Worm (Caenorhabditis elegans) whole organism, dauer: ENCODE data around the gene Y51B9A.14.

Experiments
- unc-62 ChIP-seq: sonication (generic microtip); optimal IDR thresholded peaks from 2 replicates; lab custom pipeline; 2017; ENCODE audit warnings: missing biosample characterization, missing genetic modification reagents, missing genetic modification characterization

The Y51B9A.14 gene

DNA sequence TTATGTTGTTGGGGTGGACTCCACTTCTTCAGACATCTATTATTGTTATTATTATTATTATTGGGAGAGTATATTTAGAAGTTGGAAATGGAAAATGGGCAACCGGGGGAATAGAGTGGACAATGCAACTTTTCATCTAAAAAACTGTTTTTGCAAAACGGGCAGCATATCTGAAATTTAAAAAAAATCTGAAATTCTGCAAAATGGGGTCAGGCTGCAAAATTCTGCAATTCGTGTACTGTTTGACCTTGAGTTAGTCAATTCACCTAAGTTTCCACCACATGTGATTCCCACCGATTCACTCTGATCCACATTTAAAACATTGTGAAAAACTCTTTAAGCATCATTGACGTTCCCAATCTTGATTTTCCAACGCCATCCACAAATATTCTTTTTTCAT lies 25.3 kb downstream of the Y51B9A.14 start, which contains the start of gene C06C3.4:
Gene C06C3.4 (plus strand): TSS at position 301 of the 400 bp plus-strand sequence.
- TF ChIP-seq unc-62 (GFP tag; lab: Kevin White, UChicago): no peak

ce11 chrII:9372393-9372792 lies 25.9 kb downstream of the Y51B9A.14 start, which contains the start of gene C06C3.3:
Gene C06C3.3 (minus strand): TSS chrII:9372493.
- no peak for TF ChIP-seq unc-62 (GFP tag; lab: Kevin White, UChicago)

- no peak for TF ChIP-seq unc-62 (GFP tag; lab: Kevin White, UChicago)
These were observed 28.9 kb downstream of the Y51B9A.14 start for ce11 chrII:9369394-9369793.

- no peak for TF ChIP-seq unc-62 (GFP tag; lab: Kevin White, UChicago)
These were observed 36.0 kb downstream of the Y51B9A.14 start for ce11 chrII:9362249-9362648.

DNA sequence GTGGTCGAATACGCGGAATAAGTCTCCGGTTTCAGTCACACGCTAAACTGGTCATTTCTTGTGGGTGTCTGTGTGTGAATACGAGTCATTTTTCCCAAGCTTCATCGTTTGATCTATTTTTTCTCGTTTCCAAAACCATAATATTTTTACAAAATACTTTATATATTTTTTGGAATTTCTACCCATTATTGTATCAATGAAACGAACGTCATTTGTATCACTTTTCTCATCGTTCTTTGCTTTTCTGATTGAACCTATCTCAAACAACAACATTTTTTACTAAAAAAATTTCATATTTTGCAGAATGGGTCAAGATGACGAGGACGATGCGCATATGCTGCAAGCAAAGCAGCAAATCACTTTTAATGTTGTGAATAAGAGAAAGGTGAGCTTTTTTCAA lies 40.0 kb downstream of the Y51B9A.14 start, which contains the start of gene mel-11:
Gene mel-11 (plus strand): TSS at position 301 of the 400 bp plus-strand sequence.
- no peak for TF ChIP-seq unc-62 (GFP tag; lab: Kevin White, UChicago)

DNA sequence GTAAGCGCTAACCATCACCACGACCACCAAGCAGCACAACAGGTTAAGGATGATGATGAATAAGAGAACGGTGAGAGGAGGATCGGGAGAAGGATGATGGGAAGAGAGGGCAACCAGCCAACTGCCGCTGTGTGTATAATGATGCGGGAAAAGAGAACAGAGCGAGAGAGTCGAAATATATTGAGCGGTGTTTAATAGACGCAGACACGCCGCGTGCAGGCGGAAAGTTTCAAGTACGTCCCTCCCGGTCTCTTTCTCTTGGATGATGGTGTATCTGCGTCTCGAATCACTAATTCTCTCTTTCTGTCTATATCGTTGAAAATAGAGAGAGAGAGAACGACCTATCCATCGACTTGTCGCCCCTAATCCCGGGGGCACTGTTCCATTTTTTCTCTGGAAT lies 41.5 kb downstream of the Y51B9A.14 start:
- no peak for TF ChIP-seq unc-62 (GFP tag; lab: Kevin White, UChicago)

DNA sequence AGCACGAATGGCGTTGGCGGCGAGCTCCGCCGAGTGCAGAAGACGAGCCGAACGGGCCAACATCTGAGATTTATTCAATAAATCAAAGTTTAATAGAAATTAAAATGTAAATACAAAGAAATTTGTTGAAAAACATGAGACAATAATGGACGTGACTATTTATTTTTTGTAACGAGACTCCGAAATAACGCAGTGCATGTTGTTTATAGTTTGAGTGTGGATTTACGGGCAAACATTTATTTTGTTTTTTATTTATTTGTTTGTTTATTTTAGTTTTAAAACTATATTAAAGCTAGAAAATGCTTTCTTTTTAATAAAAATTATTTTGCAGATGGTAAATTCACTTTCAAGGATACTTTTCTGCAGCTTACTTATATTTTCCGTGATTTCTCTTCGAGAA lies 45.6 kb downstream of the Y51B9A.14 start, which contains the start of the genes sdhb-1 and cup-15:
Gene sdhb-1 (minus strand): TSS at position 63 of the 400 bp plus-strand sequence.
Gene cup-15 (plus strand): TSS at position 332 of the 400 bp plus-strand sequence.
- no peak for TF ChIP-seq unc-62 (GFP tag; lab: Kevin White, UChicago)
